Fruit fly (Drosophila melanogaster) whole organism, embryonic: ENCODE data around the gene Z600.

Source experiments
- CG10321 ChIP-seq: fragments of 200-800 bp; sonication (Bioruptor generic); IDR thresholded peaks from 2 replicates; pipeline ENCODE4 v1.3.6; 2022; ENCODE audit warnings: missing biosample characterization, missing genetic modification characterization
- CG4820 ChIP-seq: fragments of 200-800 bp; sonication (Bioruptor generic); optimal IDR thresholded peaks from 3 replicates; lab custom pipeline; 2016; ENCODE audit warnings: missing biosample characterization, missing genetic modification characterization
- NfI ChIP-seq: fragments of 200-800 bp; sonication (Bioruptor generic); optimal IDR thresholded peaks from 3 replicates; lab custom pipeline; 2018; ENCODE audit warnings: missing biosample characterization, mild to moderate bottlenecking, missing genetic modification characterization, moderate library complexity
- pho ChIP-seq: fragments of 200-800 bp; sonication (Bioruptor generic); optimal IDR thresholded peaks from 2 replicates; lab custom pipeline; 2016; ENCODE audit warnings: missing biosample characterization, missing genetic modification characterization

DNA sequence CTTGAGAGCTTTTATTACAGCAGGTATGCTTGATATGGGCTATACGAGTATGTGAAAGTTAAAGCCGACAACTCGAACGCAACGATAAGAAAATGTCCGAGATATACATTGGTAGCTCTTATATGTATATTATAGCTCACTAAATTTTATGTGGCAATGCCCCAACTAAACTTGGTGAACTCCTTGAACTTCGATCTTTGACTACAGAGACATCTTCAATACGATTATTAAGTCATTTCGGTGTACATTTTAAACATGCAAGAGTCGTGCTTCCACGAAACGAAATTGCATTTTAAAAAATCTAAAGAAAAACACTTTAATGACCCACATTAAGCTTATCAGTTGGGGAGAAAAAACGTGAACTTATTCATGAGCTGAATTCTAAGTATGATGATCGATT, 27.7 kb downstream of the Z600 start:
- no peak for TF ChIP-seq CG4820 (GFP tag; lab: Kevin White, UChicago)
- TF ChIP-seq NfI (GFP tag; lab: Kevin White, UChicago), result no peak
- TF ChIP-seq pho, result no peak
- TF ChIP-seq CG10321 (GFP tag; lab: Robert Waterston, UW), result no peak
